Fruit fly (Drosophila melanogaster): Measurements from ENCODE around the gene CG34296.

DNA sequence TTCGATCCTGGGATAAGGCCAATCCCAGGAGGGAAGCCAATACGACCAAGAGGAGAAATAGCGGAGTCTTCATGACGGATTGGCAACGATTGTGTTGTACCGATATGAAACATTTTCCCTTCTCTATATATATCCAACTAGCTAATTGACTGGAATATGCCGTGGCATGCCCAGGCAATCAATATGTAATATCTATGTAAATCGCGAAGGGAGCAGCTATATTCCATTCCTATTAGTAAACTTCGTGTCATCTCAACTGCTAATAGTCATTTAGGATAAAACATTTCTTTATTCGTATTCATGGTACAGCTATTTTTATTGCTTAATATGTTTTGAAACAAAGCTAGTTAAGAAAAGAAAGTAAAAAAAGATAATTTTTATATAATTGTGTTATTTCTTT lies 7.1 kb upstream of the CG34296 start, which contains the start of gene Dup99B:
- TF ChIP-seq ttk (optimal IDR thresholded peaks at IDR 0.05) (no peak), psq (optimal IDR thresholded peaks at IDR 0.05) (no peak), Myc (optimal IDR thresholded peaks at IDR 0.05) (no peak), Sin3A (optimal IDR thresholded peaks at IDR 0.05) (no peak), insv (optimal IDR thresholded peaks at IDR 0.05) (no peak)
